Fruit fly (Drosophila melanogaster): Measurements from ENCODE around the gene CG33978.
A peak's percentile ranks its signal among the peaks of the same experiment; 100 is the strongest.

dm6 chr4:210011-210649 is 34.7 kb upstream of the CG33978 start, which contains the start of gene Crk:
- TF ChIP-seq Dek (tag; optimal IDR thresholded peaks at IDR 0.05): no peak
- peak; percentile 22 for TF ChIP-seq zfh2 (GFP tag; optimal IDR thresholded peaks at IDR 0.05)
- TF ChIP-seq wor (GFP tag; IDR thresholded peaks at IDR 0.05): no peak

Measured in whole organism, embryonic.